Worm (Caenorhabditis elegans): ENCODE results near the gene vps-33.1.

vps-33.1 gene

ce11 chrIII:8668717-8669116 lies 32.0 kb upstream of the vps-33.1 start:
- TF ChIP-seq rnt-1 (tag; optimal IDR thresholded peaks at IDR 0.05) (no peak), unc-55 (GFP tag; optimal IDR thresholded peaks at IDR 0.05) (peak; percentile 11), hlh-6 (tag; optimal IDR thresholded peaks at IDR 0.05) (no peak)

- TF ChIP-seq mec-3 (tag; optimal IDR thresholded peaks at IDR 0.05; ENCODE audit: borderline replicate concordance), result no peak
- TF ChIP-seq Y22D7AL.16 (tag; optimal IDR thresholded peaks at IDR 0.05), result no peak
- no peak for TF ChIP-seq ceh-30 (tag; optimal IDR thresholded peaks at IDR 0.05)
- no peak for TF ChIP-seq ceh-6 (GFP tag; optimal IDR thresholded peaks at IDR 0.05)
- no peak for TF ChIP-seq fax-1 (tag; optimal IDR thresholded peaks at IDR 0.05)
- no peak for TF ChIP-seq hlh-15 (tag; optimal IDR thresholded peaks at IDR 0.05)
- TF ChIP-seq hlh-6 (tag; optimal IDR thresholded peaks at IDR 0.05), result no peak
- no peak for TF ChIP-seq unc-86 (tag; optimal IDR thresholded peaks at IDR 0.05)
- no peak for TF ChIP-seq nhr-232 (tag; optimal IDR thresholded peaks at IDR 0.05)
- no peak for TF ChIP-seq K02D7.2 (tag; optimal IDR thresholded peaks at IDR 0.05)
- TF ChIP-seq ceh-48 (tag; optimal IDR thresholded peaks at IDR 0.05), result no peak
- TF ChIP-seq ama-1 (optimal IDR thresholded peaks at IDR 0.05), result no peak
- no peak for TF ChIP-seq gmeb-2 (tag; optimal IDR thresholded peaks at IDR 0.05)
- TF ChIP-seq pqm-1 (tag; optimal IDR thresholded peaks at IDR 0.05), result no peak
These were observed 25.7 kb upstream of the vps-33.1 start, which contains the start of gene pgl-2 for ce11 chrIII:8674980-8675485. pgl-2 (minus strand) TSS chrIII:8675435.

- TF ChIP-seq Y22D7AL.16 (tag; optimal IDR thresholded peaks at IDR 0.05) (peak; percentile 90), elt-4 (tag; optimal IDR thresholded peaks at IDR 0.05) (peak; percentile 63), fkh-6 (tag; optimal IDR thresholded peaks at IDR 0.05) (peak; percentile 94), npax-4 (tag; optimal IDR thresholded peaks at IDR 0.05) (peak; percentile 81), tbx-7 (tag; optimal IDR thresholded peaks at IDR 0.05) (peak; percentile 62), pax-1 (tag; optimal IDR thresholded peaks at IDR 0.05) (no peak), ceh-31 (tag; optimal IDR thresholded peaks at IDR 0.05) (peak; percentile 73), eyg-1 (tag; optimal IDR thresholded peaks at IDR 0.05) (peak; percentile 97), ceh-19 (GFP tag; optimal IDR thresholded peaks at IDR 0.05) (peak; percentile 95), ceh-45 (GFP tag; IDR thresholded peaks at IDR 0.05) (peak; percentile 91), sox-4 (tag; optimal IDR thresholded peaks at IDR 0.05) (peak; percentile 95), syd-9 (tag; optimal IDR thresholded peaks at IDR 0.05) (peak; percentile 94), unc-42 (tag; optimal IDR thresholded peaks at IDR 0.05) (peak; percentile 69), unc-3 (GFP tag; conservative IDR thresholded peaks at IDR 0.05) (peak; percentile 94), unc-3 (tag; optimal IDR thresholded peaks at IDR 0.05) (peak; percentile 89), nfya-1 (tag; optimal IDR thresholded peaks at IDR 0.05) (peak; percentile 81), mec-3 (tag; optimal IDR thresholded peaks at IDR 0.05; ENCODE audit: borderline replicate concordance) (peak; percentile 90), lim-6 (tag; optimal IDR thresholded peaks at IDR 0.05) (peak; percentile 85), C38D4.7 (GFP tag; optimal IDR thresholded peaks at IDR 0.05) (peak; percentile 91), ceh-34 (tag; optimal IDR thresholded peaks at IDR 0.05) (peak; percentile 97), rnt-1 (tag; optimal IDR thresholded peaks at IDR 0.05) (peak; percentile 84), nhr-232 (tag; optimal IDR thresholded peaks at IDR 0.05) (peak; percentile 86), ceh-6 (GFP tag; optimal IDR thresholded peaks at IDR 0.05) (peak; percentile 95), ceh-14 (tag; optimal IDR thresholded peaks at IDR 0.05) (peak; percentile 92), tbx-2 (tag; optimal IDR thresholded peaks at IDR 0.05) (peak; percentile 92), ceh-9 (tag; optimal IDR thresholded peaks at IDR 0.05) (peak; percentile 83), ttx-3 (tag; optimal IDR thresholded peaks at IDR 0.05) (peak; percentile 88), C08G9.2 (tag; optimal IDR thresholded peaks at IDR 0.05) (peak; percentile 90), fax-1 (tag; optimal IDR thresholded peaks at IDR 0.05) (peak; percentile 89), unc-55 (GFP tag; optimal IDR thresholded peaks at IDR 0.05) (peak; percentile 15), T23F11.4 (GFP tag; optimal IDR thresholded peaks at IDR 0.05) (peak; percentile 94), sox-2 (GFP tag; IDR thresholded peaks at IDR 0.05) (peak; percentile 86), lin-11 (tag; optimal IDR thresholded peaks at IDR 0.05) (peak; percentile 92), pros-1 (tag; optimal IDR thresholded peaks at IDR 0.05) (peak; percentile 37), madf-2 (tag; optimal IDR thresholded peaks at IDR 0.05) (peak; percentile 94), ets-4 (tag; optimal IDR thresholded peaks at IDR 0.05) (peak; percentile 26), ama-1 (optimal IDR thresholded peaks at IDR 0.05) (no peak), pha-2 (tag; optimal IDR thresholded peaks at IDR 0.05) (peak; percentile 93), zip-5 (tag; optimal IDR thresholded peaks at IDR 0.05) (peak; percentile 88), dve-1 (tag; optimal IDR thresholded peaks at IDR 0.05) (peak; percentile 87)
These were observed 22.4 kb upstream of the vps-33.1 start for ce11 chrIII:8678371-8678770.

All from whole organism, late embryonic.